Fruit fly (Drosophila melanogaster) whole organism, prepupa: ENCODE results near the gene CG46427.

Experiments
- Blimp-1 ChIP-seq: fragments of 200-800 bp; sonication (Bioruptor generic); optimal IDR thresholded peaks from 3 replicates; lab custom pipeline; 2017; ENCODE audit warnings: missing biosample characterization, missing genetic modification characterization, mild to moderate bottlenecking, moderate library complexity, missing genetic modification reagents
- CG10669 ChIP-seq: fragments of 200-800 bp; sonication (Bioruptor generic); optimal IDR thresholded peaks from 3 replicates; lab custom pipeline; 2018; ENCODE audit warnings: missing biosample characterization, mild to moderate bottlenecking, missing genetic modification characterization, moderate library complexity
- CG11294 ChIP-seq: fragments of 200-800 bp; sonication (Bioruptor generic); IDR thresholded peaks from 2 replicates; pipeline ENCODE4 v1.3.6; 2022; ENCODE audit warnings: missing biosample characterization, missing genetic modification characterization
- CG11762 ChIP-seq: fragments of 200-800 bp; sonication (Bioruptor generic); optimal IDR thresholded peaks from 3 replicates; lab custom pipeline; 2016; ENCODE audit warnings: missing biosample characterization, missing genetic modification characterization; ENCODE audit not compliant: insufficient read depth
- CG11902 ChIP-seq: fragments of 200-800 bp; sonication (Bioruptor generic); optimal IDR thresholded peaks from 3 replicates; lab custom pipeline; 2016; ENCODE audit warnings: missing biosample characterization, missing genetic modification characterization
- CG1621 ChIP-seq: fragments of 200-800 bp; sonication (Bioruptor generic); optimal IDR thresholded peaks from 3 replicates; lab custom pipeline; 2018; ENCODE audit warnings: missing biosample characterization, mild to moderate bottlenecking, missing genetic modification characterization
- CG32006 ChIP-seq: fragments of 200-800 bp; sonication (Bioruptor generic); optimal IDR thresholded peaks from 3 replicates; lab custom pipeline; 2017; ENCODE audit warnings: missing biosample characterization, mild to moderate bottlenecking, missing genetic modification characterization
- CG34406 ChIP-seq: fragments of 200-800 bp; sonication (Bioruptor generic); optimal IDR thresholded peaks from 3 replicates; lab custom pipeline; 2016; ENCODE audit warnings: missing biosample characterization, missing genetic modification characterization
- CG6163 ChIP-seq: fragments of 200-800 bp; sonication (Bioruptor generic); IDR thresholded peaks from 3 replicates; pipeline ENCODE4 v1.3.6; 2022; ENCODE audit warnings: missing biosample characterization, missing genetic modification characterization
- CG6808 ChIP-seq: fragments of 200-800 bp; sonication (Bioruptor generic); optimal IDR thresholded peaks from 3 replicates; lab custom pipeline; 2017; ENCODE audit warnings: missing biosample characterization, missing genetic modification characterization, mild to moderate bottlenecking, moderate library complexity, missing genetic modification reagents
- CG8319 ChIP-seq: fragments of 200-800 bp; sonication (Bioruptor generic); optimal IDR thresholded peaks from 3 replicates; lab custom pipeline; 2016; ENCODE audit warnings: missing biosample characterization, missing genetic modification characterization
- CG8632 ChIP-seq: fragments of 200-800 bp; sonication (Bioruptor generic); optimal IDR thresholded peaks from 3 replicates; lab custom pipeline; 2016; ENCODE audit warnings: missing biosample characterization, missing genetic modification characterization
- CG9139 ChIP-seq: fragments of 200-800 bp; sonication (Bioruptor generic); optimal IDR thresholded peaks from 3 replicates; lab custom pipeline; 2017; ENCODE audit warnings: missing biosample characterization, mild to moderate bottlenecking, missing genetic modification characterization
- Eip75B ChIP-seq: fragments of 200-800 bp; sonication (Bioruptor generic); optimal IDR thresholded peaks from 3 replicates; lab custom pipeline; 2016; ENCODE audit warnings: missing biosample characterization, missing genetic modification characterization
- Eip78C ChIP-seq: fragments of 200-800 bp; sonication (Bioruptor generic); peaks from one replicate; lab custom pipeline; 2016; ENCODE audit warnings: missing biosample characterization, missing genetic modification characterization
- Eip93F ChIP-seq: fragments of 200-800 bp; sonication (Bioruptor generic); optimal IDR thresholded peaks from 2 replicates; lab custom pipeline; 2016; ENCODE audit warnings: missing biosample characterization, mild to moderate bottlenecking, missing genetic modification characterization
- Ets96B ChIP-seq: fragments of 200-800 bp; optimal IDR thresholded peaks from 2 replicates; lab custom pipeline; 2019; ENCODE audit warnings: missing biosample characterization, mild to moderate bottlenecking, missing genetic modification characterization, moderate library complexity
- Gug ChIP-seq: fragments of 200-800 bp; sonication (Bioruptor generic); IDR thresholded peaks from 2 replicates; pipeline ENCODE4 v1.3.6; 2022; ENCODE audit warnings: missing biosample characterization, missing genetic modification characterization
- Hr38 ChIP-seq: sonication (Bioruptor generic); optimal IDR thresholded peaks from 2 replicates; lab custom pipeline; 2016; ENCODE audit warnings: missing biosample characterization, missing genetic modification characterization
- Hr39 ChIP-seq: fragments of 200-800 bp; sonication (Bioruptor generic); optimal IDR thresholded peaks from 2 replicates; lab custom pipeline; 2016; ENCODE audit warnings: missing biosample characterization, missing genetic modification characterization
- Hr4 ChIP-seq: fragments of 200-800 bp; sonication (Bioruptor generic); optimal IDR thresholded peaks from 3 replicates; lab custom pipeline; 2016; ENCODE audit warnings: missing biosample characterization, missing genetic modification characterization
- Lpt ChIP-seq: fragments of 200-800 bp; sonication (Bioruptor generic); optimal IDR thresholded peaks from 3 replicates; lab custom pipeline; 2016; ENCODE audit warnings: missing biosample characterization, missing genetic modification characterization
- Met ChIP-seq: fragments of 200-800 bp; sonication (Bioruptor generic); optimal IDR thresholded peaks from 3 replicates; lab custom pipeline; 2016; ENCODE audit warnings: missing biosample characterization, missing genetic modification characterization
- Smox ChIP-seq: fragments of 200-800 bp; sonication (Bioruptor generic); optimal IDR thresholded peaks from 3 replicates; lab custom pipeline; 2016; ENCODE audit warnings: missing biosample characterization, missing genetic modification characterization
- Sox102F ChIP-seq: fragments of 200-800 bp; sonication (Bioruptor generic); optimal IDR thresholded peaks from 2 replicates; lab custom pipeline; 2016; ENCODE audit warnings: missing biosample characterization, mild to moderate bottlenecking, missing genetic modification characterization
- Sox15 ChIP-seq: fragments of 200-800 bp; sonication (Bioruptor generic); optimal IDR thresholded peaks from 3 replicates; lab custom pipeline; 2016; ENCODE audit warnings: missing biosample characterization, missing genetic modification characterization
- achi ChIP-seq: fragments of 200-800 bp; sonication (Bioruptor generic); optimal IDR thresholded peaks from 3 replicates; lab custom pipeline; 2016; ENCODE audit warnings: missing biosample characterization, missing genetic modification characterization
- cyc ChIP-seq: fragments of 200-800 bp; sonication (Bioruptor generic); optimal IDR thresholded peaks from 3 replicates; lab custom pipeline; 2016; ENCODE audit warnings: missing biosample characterization, missing genetic modification characterization
- dac ChIP-seq: fragments of 200-800 bp; sonication (Bioruptor generic); optimal IDR thresholded peaks from 2 replicates; lab custom pipeline; 2017; ENCODE audit warnings: missing biosample characterization, mild to moderate bottlenecking, missing genetic modification characterization
- dsx ChIP-seq: fragments of 200-800 bp; optimal IDR thresholded peaks from 3 replicates; lab custom pipeline; 2019; ENCODE audit warnings: missing biosample characterization, mild to moderate bottlenecking, missing genetic modification characterization, moderate library complexity; ENCODE audit not compliant: poor library complexity, severe bottlenecking
- eg ChIP-seq: fragments of 200-800 bp; sonication (Bioruptor generic); IDR thresholded peaks from 3 replicates; pipeline ENCODE4 v1.3.6; 2022; ENCODE audit warnings: missing biosample characterization, missing genetic modification characterization
- esn ChIP-seq: fragments of 200-800 bp; sonication (Bioruptor generic); optimal IDR thresholded peaks from 2 replicates; lab custom pipeline; 2016; ENCODE audit warnings: missing biosample characterization, mild to moderate bottlenecking, missing genetic modification characterization, moderate library complexity
- fd59A ChIP-seq: fragments of 200-800 bp; sonication (Bioruptor generic); optimal IDR thresholded peaks from 2 replicates; lab custom pipeline; 2017; ENCODE audit warnings: missing biosample characterization, mild to moderate bottlenecking, missing genetic modification characterization, missing genetic modification reagents
- fkh ChIP-seq: fragments of 200-800 bp; sonication (Bioruptor generic); optimal IDR thresholded peaks from 3 replicates; lab custom pipeline; 2017; ENCODE audit warnings: missing biosample characterization, mild to moderate bottlenecking, missing genetic modification characterization, moderate library complexity
- lz ChIP-seq: fragments of 200-800 bp; sonication (Bioruptor generic); optimal IDR thresholded peaks from 3 replicates; lab custom pipeline; 2016; ENCODE audit warnings: missing biosample characterization, missing genetic modification characterization
- salr ChIP-seq, 2 experiments: fragments of 200-800 bp; sonication (Bioruptor generic); optimal IDR thresholded peaks; 3 replicates each; lab custom pipeline; 2016 to 2018; ENCODE audit warnings: missing biosample characterization in 2 of 2, missing genetic modification characterization in 2 of 2, mild to moderate bottlenecking in 1 of 2
- spab ChIP-seq: fragments of 200-800 bp; sonication (Bioruptor generic); optimal IDR thresholded peaks from 2 replicates; lab custom pipeline; 2017; ENCODE audit warnings: missing biosample characterization, mild to moderate bottlenecking, missing genetic modification characterization, missing genetic modification reagents
- ss ChIP-seq, 2 experiments: fragments of 200-800 bp; sonication (Bioruptor generic); optimal IDR thresholded peaks; 2 replicates in 1 of 2; 3 replicates in 1 of 2; lab custom pipeline; 2017 to 2018; ENCODE audit warnings: mild to moderate bottlenecking in 2 of 2, missing biosample characterization in 2 of 2, missing genetic modification characterization in 2 of 2, moderate library complexity in 1 of 2
- vri ChIP-seq: fragments of 200-800 bp; sonication (Bioruptor generic); optimal IDR thresholded peaks from 3 replicates; lab custom pipeline; 2016; ENCODE audit warnings: missing biosample characterization, mild to moderate bottlenecking, missing genetic modification characterization

CG46427 gene

DNA sequence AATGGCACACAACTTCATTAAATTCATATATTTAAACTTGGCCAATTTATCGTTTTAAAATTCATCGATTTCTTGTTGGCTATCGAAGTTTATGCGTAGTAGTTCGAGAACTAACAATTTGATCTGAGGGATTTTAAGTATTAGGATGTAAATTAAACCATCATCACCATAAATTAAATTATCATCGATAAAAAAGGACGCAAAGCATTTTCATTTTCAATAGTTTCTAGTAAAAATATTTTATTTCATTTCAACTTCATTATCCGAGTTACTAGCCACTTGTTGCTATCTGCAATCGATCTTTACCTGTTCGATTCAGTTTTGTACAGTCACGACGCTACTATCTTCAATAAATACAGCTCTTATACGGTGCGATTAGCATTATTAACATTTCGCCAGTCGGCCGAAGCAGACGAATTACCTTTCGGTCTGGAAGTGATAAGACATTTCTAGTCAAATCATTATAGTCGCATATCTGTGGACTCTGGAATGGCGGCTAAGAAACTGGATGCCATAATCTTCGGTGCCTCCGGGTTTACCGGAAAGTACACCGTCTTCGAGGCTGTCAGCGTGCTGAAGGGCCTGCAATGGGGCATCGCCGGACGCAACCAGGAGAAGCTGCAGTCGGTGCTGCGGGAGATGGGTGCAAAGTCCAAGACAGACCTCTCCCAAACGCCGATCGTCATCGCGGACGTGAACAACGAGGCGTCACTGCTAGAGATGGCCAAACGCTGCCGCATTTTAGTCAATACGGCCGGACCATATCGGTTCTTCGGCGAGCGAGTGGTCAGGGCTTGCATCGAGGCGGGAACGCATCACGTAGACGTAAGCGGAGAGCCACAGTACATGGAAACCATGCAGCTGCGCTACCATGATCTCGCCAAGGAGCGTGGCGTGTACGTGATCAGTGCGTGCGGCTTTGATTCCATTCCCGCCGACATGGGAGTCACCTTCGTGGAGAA is 32.4 kb downstream of the CG46427 start, which contains the start of gene CG5167 (continued):
- peak; percentile 76 for TF ChIP-seq CG6808 (GFP tag; lab: Kevin White, UChicago)
- no peak for TF ChIP-seq CG10669 (GFP tag; lab: Kevin White, UChicago)
- TF ChIP-seq CG8319 (GFP tag; lab: Kevin White, UChicago): no peak
- no peak for TF ChIP-seq Sox15 (GFP tag; lab: Kevin White, UChicago)
- peak; percentile 8 for TF ChIP-seq cyc (GFP tag; lab: Kevin White, UChicago)
- TF ChIP-seq Hr38: no peak
- no peak for TF ChIP-seq Met (GFP tag; lab: Kevin White, UChicago)
- no peak for TF ChIP-seq Blimp-1 (GFP tag; lab: Kevin White, UChicago)
- TF ChIP-seq Hr4: peak; percentile 1
- TF ChIP-seq CG11902: no peak
- peak; percentile 9 for TF ChIP-seq Lpt (GFP tag; lab: Kevin White, UChicago)

DNA sequence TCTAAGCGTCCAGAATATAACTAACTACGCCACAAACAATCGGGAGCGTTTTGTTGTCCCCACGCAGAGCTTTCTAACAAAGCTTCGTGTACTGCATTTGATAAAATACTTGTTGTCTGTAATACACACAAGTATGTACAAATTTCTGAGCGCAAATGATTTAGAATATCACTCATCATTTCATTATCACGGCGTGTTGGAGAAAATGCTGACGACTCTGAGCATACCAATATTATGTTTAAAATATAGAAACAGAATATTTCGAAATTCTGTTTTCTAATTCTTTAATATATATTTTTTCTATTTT is 33.1 kb downstream of the CG46427 start, which contains the start of gene Cyp9f2:
Gene Cyp9f2, minus strand, starts transcription at position 101 of the 307 bp plus-strand sequence.
- no peak for TF ChIP-seq CG6163
- no peak for TF ChIP-seq dsx (GFP tag; lab: Kevin White, UChicago)
- no peak for TF ChIP-seq Ets96B
- TF ChIP-seq ss (GFP tag; optimal IDR thresholded peaks at IDR 0.05; lab: Kevin White, UChicago): no peak
- no peak for TF ChIP-seq eg (GFP tag; lab: Robert Waterston, UW)
- no peak for TF ChIP-seq CG11762 (GFP tag; lab: Kevin White, UChicago)
- TF ChIP-seq fkh (GFP tag; lab: Kevin White, UChicago): no peak
- TF ChIP-seq CG1621 (tag; lab: Kevin White, UChicago): no peak
- no peak for TF ChIP-seq Eip75B (GFP tag; lab: Kevin White, UChicago)
- TF ChIP-seq Lpt (GFP tag; lab: Kevin White, UChicago): no peak
- no peak for TF ChIP-seq lz (GFP tag; lab: Kevin White, UChicago)
- no peak for TF ChIP-seq Sox102F (GFP tag; lab: Kevin White, UChicago)

DNA sequence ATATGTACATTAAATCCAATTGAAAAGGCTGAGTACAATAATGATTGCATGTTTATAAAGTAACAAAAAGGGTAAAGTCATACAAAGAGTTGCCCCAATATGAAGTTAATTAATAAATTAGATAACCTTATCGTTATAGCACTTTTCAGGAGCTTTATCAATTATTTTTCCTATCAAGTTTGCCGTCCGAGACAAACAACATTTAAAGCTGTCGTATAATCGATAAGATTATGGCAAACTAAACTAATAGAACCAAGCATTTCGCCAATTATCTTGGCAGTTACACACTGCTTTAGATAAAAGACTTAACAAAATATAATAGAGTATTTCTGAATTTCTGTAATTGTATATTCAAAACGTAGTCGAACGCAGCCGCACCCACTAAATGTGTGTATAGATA is 33.8 kb downstream of the CG46427 start:
- no peak for TF ChIP-seq cyc (GFP tag; lab: Kevin White, UChicago)
- TF ChIP-seq vri: peak; percentile 18
- TF ChIP-seq CG32006 (GFP tag; lab: Kevin White, UChicago): no peak
- TF ChIP-seq Eip93F (GFP tag; lab: Kevin White, UChicago): peak; percentile 26
- TF ChIP-seq dac: no peak
- TF ChIP-seq, all 60 proteins: peak for 2

DNA sequence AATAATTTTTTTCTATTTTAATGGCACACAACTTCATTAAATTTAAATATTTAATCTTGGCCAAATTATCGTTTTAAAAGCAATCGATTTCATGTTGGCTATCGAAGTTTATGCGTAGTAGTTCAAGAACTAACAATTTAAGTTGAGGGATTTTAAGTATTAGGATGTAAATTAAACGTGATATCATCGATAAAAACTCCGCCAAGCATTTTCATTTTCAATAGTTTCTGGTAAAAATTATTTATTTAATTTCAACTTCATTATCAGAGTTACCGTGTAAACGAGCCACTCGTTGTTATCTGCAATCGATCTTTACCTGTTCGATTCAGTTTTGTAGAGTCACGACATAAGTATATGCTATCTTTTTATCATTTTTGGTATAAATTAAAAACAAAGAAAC is 36.0 kb downstream of the CG46427 start:
- TF ChIP-seq esn (GFP tag; lab: Kevin White, UChicago) (peak; percentile 98), salr (GFP tag; optimal IDR thresholded peaks at IDR 0.05; lab: Kevin White, UChicago) (peak in 1 of 2 experiments; percentile 94), CG9139 (GFP tag; lab: Kevin White, UChicago) (peak; percentile 96), dac (peak; percentile 86), Eip75B (GFP tag; lab: Kevin White, UChicago) (peak; percentile 95), CG11902 (peak; percentile 96), eg (GFP tag; lab: Robert Waterston, UW) (peak; percentile 98), CG11294 (peak; percentile 75), Ets96B (peak; percentile 98), vri (peak; percentile 95), CG10669 (GFP tag; lab: Kevin White, UChicago) (peak; percentile 96), CG8632 (GFP tag; lab: Kevin White, UChicago) (peak; percentile 97), CG34406 (GFP tag; lab: Kevin White, UChicago) (peak; percentile 97), CG8319 (GFP tag; lab: Kevin White, UChicago) (peak; percentile 94), Eip78C (peak; percentile 99), dsx (GFP tag; lab: Kevin White, UChicago) (peak; percentile 98), CG32006 (GFP tag; lab: Kevin White, UChicago) (peak; percentile 92), CG6808 (GFP tag; lab: Kevin White, UChicago) (peak; percentile 95), Hr39 (GFP tag; lab: Kevin White, UChicago) (peak; percentile 94), fkh (GFP tag; lab: Kevin White, UChicago) (peak; percentile 73), CG1621 (tag; lab: Kevin White, UChicago) (peak; percentile 94), Gug (peak; percentile 85), ss (GFP tag; optimal IDR thresholded peaks at IDR 0.05; lab: Kevin White, UChicago) (peak; percentile 97 to 98), spab (GFP tag; lab: Kevin White, UChicago) (peak; percentile 98), fd59A (GFP tag; lab: Kevin White, UChicago) (peak; percentile 91), Hr4 (peak; percentile 93), Hr38 (no peak), Eip93F (GFP tag; lab: Kevin White, UChicago) (peak; percentile 96), lz (GFP tag; lab: Kevin White, UChicago) (peak; percentile 97), achi (GFP tag; lab: Kevin White, UChicago) (peak; percentile 94), Smox (GFP tag; lab: Kevin White, UChicago) (peak; percentile 96)
